Fruit fly (Drosophila melanogaster) whole organism, embryonic: Measurements from ENCODE around the gene CG18766.
A peak's percentile ranks its signal among the peaks of the same experiment; 100 is the strongest.

Experiments used
- Abd-B ChIP-seq: fragments of 200-800 bp; sonication (Bioruptor generic); optimal IDR thresholded peaks from 2 replicates; lab custom pipeline; 2018; ENCODE audit warnings: missing biosample characterization, mild to moderate bottlenecking, missing genetic modification characterization, moderate library complexity
- Asciz ChIP-seq: fragments of 200-800 bp; sonication (Bioruptor generic); optimal IDR thresholded peaks from 2 replicates; lab custom pipeline; 2017; ENCODE audit warnings: missing biosample characterization, mild to moderate bottlenecking, missing genetic modification characterization, missing genetic modification reagents
- BtbVII ChIP-seq: fragments of 200-800 bp; sonication (Bioruptor generic); optimal IDR thresholded peaks from 3 replicates; lab custom pipeline; 2017; ENCODE audit warnings: missing biosample characterization, mild to moderate bottlenecking, missing genetic modification characterization
- CG10321 ChIP-seq: fragments of 200-800 bp; sonication (Bioruptor generic); IDR thresholded peaks from 2 replicates; pipeline ENCODE4 v1.3.6; 2022; ENCODE audit warnings: missing biosample characterization, missing genetic modification characterization
- CG10431 ChIP-seq: fragments of 200-800 bp; sonication (Bioruptor generic); optimal IDR thresholded peaks from 3 replicates; lab custom pipeline; 2018; ENCODE audit warnings: missing biosample characterization, mild to moderate bottlenecking, missing genetic modification characterization
- CG10565 ChIP-seq: fragments of 200-800 bp; sonication (Bioruptor generic); optimal IDR thresholded peaks from 3 replicates; lab custom pipeline; 2016; ENCODE audit warnings: missing biosample characterization, mild to moderate bottlenecking, missing genetic modification characterization
- CG10654 ChIP-seq: fragments of 200-800 bp; sonication (Bioruptor generic); optimal IDR thresholded peaks from 2 replicates; lab custom pipeline; 2016; ENCODE audit warnings: missing biosample characterization, missing genetic modification characterization
- CG11398 ChIP-seq: fragments of 200-800 bp; sonication (Bioruptor generic); optimal IDR thresholded peaks from 2 replicates; lab custom pipeline; 2016; ENCODE audit warnings: missing biosample characterization, missing genetic modification characterization
- CG12942 ChIP-seq: fragments of 200-800 bp; sonication (Bioruptor generic); optimal IDR thresholded peaks from 3 replicates; lab custom pipeline; 2016; ENCODE audit warnings: missing biosample characterization, missing genetic modification characterization
- CG13287 ChIP-seq: fragments of 200-800 bp; sonication (Bioruptor generic); IDR thresholded peaks from 2 replicates; pipeline ENCODE4 v1.3.6; 2022; ENCODE audit warnings: missing biosample characterization, missing genetic modification characterization; ENCODE audit not compliant: partially characterized antibody
- CG13775 ChIP-seq: fragments of 200-800 bp; sonication (Bioruptor generic); optimal IDR thresholded peaks from 3 replicates; lab custom pipeline; 2017; ENCODE audit warnings: missing biosample characterization, mild to moderate bottlenecking, missing genetic modification characterization
- CG14860 ChIP-seq: fragments of 200-800 bp; sonication (Bioruptor generic); IDR thresholded peaks from 3 replicates; pipeline ENCODE4 v1.3.6; 2022; ENCODE audit warnings: missing biosample characterization, missing genetic modification characterization; ENCODE audit not compliant: partially characterized antibody
- CG14965 ChIP-seq: fragments of 200-800 bp; sonication (Bioruptor generic); optimal IDR thresholded peaks from 2 replicates; lab custom pipeline; 2016; ENCODE audit warnings: missing biosample characterization, missing genetic modification characterization, borderline replicate concordance
- CG18011 ChIP-seq: fragments of 200-800 bp; sonication (Bioruptor generic); optimal IDR thresholded peaks from 2 replicates; lab custom pipeline; 2017; ENCODE audit warnings: missing biosample characterization, missing genetic modification characterization, mild to moderate bottlenecking, moderate library complexity, missing genotype
- CG18619 ChIP-seq: fragments of 200-800 bp; sonication (Bioruptor generic); optimal IDR thresholded peaks from 3 replicates; lab custom pipeline; 2017; ENCODE audit warnings: missing biosample characterization, mild to moderate bottlenecking, missing genetic modification characterization
- CG2712 ChIP-seq: fragments of 200-800 bp; optimal IDR thresholded peaks from 3 replicates; lab custom pipeline; 2019; ENCODE audit warnings: missing biosample characterization, mild to moderate bottlenecking, missing genetic modification characterization, moderate library complexity
- CG30020 ChIP-seq: fragments of 200-800 bp; optimal IDR thresholded peaks from 2 replicates; lab custom pipeline; 2019; ENCODE audit warnings: missing biosample characterization, mild to moderate bottlenecking, missing genetic modification characterization, moderate library complexity
- CG34422 ChIP-seq: fragments of 200-800 bp; sonication (Bioruptor generic); IDR thresholded peaks from 3 replicates; pipeline ENCODE4 v1.3.6; 2022; ENCODE audit warnings: missing biosample characterization, missing genetic modification characterization
- CG3726 ChIP-seq: fragments of 200-800 bp; sonication (Bioruptor generic); IDR thresholded peaks from 3 replicates; pipeline ENCODE4, ENCODE4 v1.3.6; 2022; ENCODE audit warnings: missing biosample characterization, missing genetic modification characterization
- CG4360 ChIP-seq: fragments of 200-800 bp; sonication (Bioruptor generic); IDR thresholded peaks from 2 replicates; pipeline ENCODE4 v1.3.6; 2022; ENCODE audit warnings: missing biosample characterization, missing genetic modification characterization
- CG9437 ChIP-seq: fragments of 200-800 bp; sonication (Bioruptor generic); optimal IDR thresholded peaks from 2 replicates; lab custom pipeline; 2018; ENCODE audit warnings: missing biosample characterization, mild to moderate bottlenecking, missing genetic modification characterization
- CHES-1-like ChIP-seq: fragments of 200-800 bp; sonication (Bioruptor generic); optimal IDR thresholded peaks from 2 replicates; lab custom pipeline; 2016; ENCODE audit warnings: missing biosample characterization, missing genetic modification characterization
- Doc2 ChIP-seq: fragments of 200-800 bp; sonication (Bioruptor generic); IDR thresholded peaks from 2 replicates; pipeline ENCODE4 v1.3.6; 2022; ENCODE audit warnings: missing biosample characterization, missing genetic modification characterization
- ERR ChIP-seq: fragments of 200-800 bp; sonication (Bioruptor generic); optimal IDR thresholded peaks from 2 replicates; lab custom pipeline; 2016; ENCODE audit warnings: missing biosample characterization, missing genetic modification characterization
- Mad ChIP-seq: fragments of 200-800 bp; sonication (Bioruptor generic); optimal IDR thresholded peaks from 2 replicates; lab custom pipeline; 2016; ENCODE audit warnings: missing biosample characterization, missing genetic modification characterization
- Mrtf ChIP-seq: fragments of 200-800 bp; sonication (Bioruptor generic); IDR thresholded peaks from 3 replicates; pipeline ENCODE4 v1.3.6; 2022; ENCODE audit warnings: missing biosample characterization, missing genetic modification characterization
- Nf-YB ChIP-seq: fragments of 200-800 bp; sonication (Bioruptor generic); optimal IDR thresholded peaks from 3 replicates; lab custom pipeline; 2019; ENCODE audit warnings: missing biosample characterization, mild to moderate bottlenecking, missing genetic modification characterization, moderate library complexity
- Nf-YC ChIP-seq: fragments of 200-800 bp; optimal IDR thresholded peaks from 3 replicates; lab custom pipeline; 2019; ENCODE audit warnings: missing biosample characterization, mild to moderate bottlenecking, missing genetic modification characterization, moderate library complexity
- NfI ChIP-seq: fragments of 200-800 bp; sonication (Bioruptor generic); optimal IDR thresholded peaks from 3 replicates; lab custom pipeline; 2018; ENCODE audit warnings: missing biosample characterization, mild to moderate bottlenecking, missing genetic modification characterization, moderate library complexity
- ara ChIP-seq: fragments of 200-800 bp; sonication (Bioruptor generic); IDR thresholded peaks from 2 replicates; pipeline ENCODE4 v1.3.6; 2022; ENCODE audit warnings: missing biosample characterization, missing genetic modification characterization
- cato ChIP-seq: fragments of 200-800 bp; sonication (Bioruptor generic); optimal IDR thresholded peaks from 2 replicates; lab custom pipeline; 2016; ENCODE audit warnings: missing biosample characterization, missing genetic modification characterization, borderline replicate concordance
- cwo ChIP-seq: fragments of 200-800 bp; sonication (Bioruptor generic); optimal IDR thresholded peaks from 3 replicates; lab custom pipeline; 2017; ENCODE audit warnings: missing biosample characterization, missing genetic modification characterization, mild to moderate bottlenecking, moderate library complexity, missing genetic modification reagents
- disco-r ChIP-seq: fragments of 200-800 bp; sonication (Bioruptor generic); optimal IDR thresholded peaks from 2 replicates; lab custom pipeline; 2016; ENCODE audit warnings: missing biosample characterization, missing genetic modification characterization
- eyg ChIP-seq: fragments of 200-800 bp; sonication (Bioruptor generic); optimal IDR thresholded peaks from 3 replicates; lab custom pipeline; 2016; ENCODE audit warnings: missing biosample characterization, missing genetic modification characterization
- gcm2 ChIP-seq: fragments of 200-800 bp; sonication (Bioruptor generic); optimal IDR thresholded peaks from 2 replicates; lab custom pipeline; 2016; ENCODE audit warnings: missing biosample characterization, missing genetic modification characterization
- gfzf ChIP-seq: fragments of 200-800 bp; sonication (Bioruptor generic); optimal IDR thresholded peaks from 2 replicates; lab custom pipeline; 2016; ENCODE audit warnings: missing biosample characterization, mild to moderate bottlenecking, missing genetic modification characterization, moderate library complexity
- grn ChIP-seq: fragments of 200-800 bp; sonication (Bioruptor generic); optimal IDR thresholded peaks from 3 replicates; lab custom pipeline; 2017; ENCODE audit warnings: missing biosample characterization, missing genetic modification characterization
- gt ChIP-seq: fragments of 200-800 bp; sonication (Bioruptor generic); IDR thresholded peaks from 2 replicates; pipeline ENCODE4 v1.3.6; 2022; ENCODE audit warnings: missing biosample characterization, missing genetic modification characterization
- kay ChIP-seq: fragments of 200-800 bp; sonication (Bioruptor generic); optimal IDR thresholded peaks from 2 replicates; lab custom pipeline; 2016; ENCODE audit warnings: missing biosample characterization, missing genetic modification characterization
- ken ChIP-seq: fragments of 200-800 bp; sonication (Bioruptor generic); IDR thresholded peaks from 3 replicates; pipeline ENCODE4 v1.3.6; 2022; ENCODE audit warnings: missing biosample characterization, missing genetic modification characterization
- lbe ChIP-seq: fragments of 200-800 bp; sonication (Bioruptor generic); optimal IDR thresholded peaks from 2 replicates; lab custom pipeline; 2016; ENCODE audit warnings: missing biosample characterization, mild to moderate bottlenecking, missing genetic modification characterization
- odd ChIP-seq: fragments of 200-800 bp; sonication (Bioruptor generic); optimal IDR thresholded peaks from 2 replicates; lab custom pipeline; 2017; ENCODE audit warnings: missing biosample characterization, mild to moderate bottlenecking, missing genetic modification characterization
- ranshi ChIP-seq: fragments of 200-800 bp; sonication (Bioruptor generic); IDR thresholded peaks from 2 replicates; pipeline ENCODE4 v1.3.6; 2022; ENCODE audit warnings: missing biosample characterization, missing genetic modification characterization
- ro ChIP-seq: fragments of 200-800 bp; sonication (Bioruptor generic); IDR thresholded peaks from 2 replicates; pipeline ENCODE4 v1.3.6; 2022; ENCODE audit warnings: missing biosample characterization, missing genetic modification characterization
- sd ChIP-seq: fragments of 200-800 bp; sonication (Bioruptor generic); optimal IDR thresholded peaks from 3 replicates; lab custom pipeline; 2018; ENCODE audit warnings: missing biosample characterization, mild to moderate bottlenecking, missing genetic modification characterization, moderate library complexity
- sens ChIP-seq: fragments of 200-800 bp; sonication (Bioruptor generic); peaks from one replicate; lab custom pipeline; 2016; ENCODE audit warnings: missing biosample characterization, missing genetic modification characterization
- tap ChIP-seq: fragments of 200-800 bp; optimal IDR thresholded peaks from 3 replicates; lab custom pipeline; 2019; ENCODE audit warnings: missing biosample characterization, mild to moderate bottlenecking, missing genetic modification characterization, moderate library complexity
- tio ChIP-seq: fragments of 200-800 bp; sonication (Bioruptor generic); optimal IDR thresholded peaks from 2 replicates; lab custom pipeline; 2017; ENCODE audit warnings: missing biosample characterization, missing genetic modification characterization, inconsistent platforms

Gene CG18766

dm6 chr3R:27288202-27289135 lies 43.4 kb upstream of the CG18766 start, which contains the start of the genes bigmax and Hmu (continued):
- TF ChIP-seq CG10565 (peak; percentile 36), odd (peak; percentile 36), cwo (GFP tag; lab: Kevin White, UChicago) (peak; percentile 47), kay (GFP tag; lab: Kevin White, UChicago) (peak; percentile 77), CG4360 (no peak), Abd-B (GFP tag; lab: Kevin White, UChicago) (peak; percentile 75), CG14860 (peak; percentile 81), Mrtf (GFP tag; lab: Robert Waterston, UW) (peak; percentile 73), sens (GFP tag; lab: Kevin White, UChicago) (peak; percentile 94), gt (GFP tag; lab: Robert Waterston, UW) (peak; percentile 45), ranshi (GFP tag; lab: Robert Waterston, UW) (peak; percentile 90), CHES-1-like (peak; percentile 92), CG10654 (GFP tag; lab: Kevin White, UChicago) (peak; percentile 78), CG2712 (tag; lab: Kevin White, UChicago) (peak; percentile 86), gfzf (GFP tag; lab: Kevin White, UChicago) (peak; percentile 96), ken (GFP tag; lab: Robert Waterston, UW) (peak; percentile 85), ro (GFP tag; lab: Robert Waterston, UW) (peak; percentile 53), CG10321 (GFP tag; lab: Robert Waterston, UW) (no peak), CG12942 (GFP tag; lab: Kevin White, UChicago) (peak; percentile 84), tio (GFP tag; lab: Kevin White, UChicago) (no peak), Asciz (peak; percentile 36), disco-r (GFP tag; lab: Kevin White, UChicago) (peak; percentile 61), CG18619 (GFP tag; lab: Kevin White, UChicago) (peak; percentile 73), CG18011 (GFP tag; lab: Kevin White, UChicago) (peak; percentile 54), ERR (GFP tag; lab: Kevin White, UChicago) (peak; percentile 86), CG9437 (GFP tag; lab: Kevin White, UChicago) (peak; percentile 98), Doc2 (peak; percentile 55; the same call in 1 of the 2 replicates), CG13775 (GFP tag; lab: Kevin White, UChicago) (peak; percentile 86), BtbVII (GFP tag; lab: Kevin White, UChicago) (peak; percentile 27), grn (GFP tag; lab: Kevin White, UChicago) (peak; percentile 52), sd (peak; percentile 95), gcm2 (GFP tag; lab: Kevin White, UChicago) (peak; percentile 50), NfI (GFP tag; lab: Kevin White, UChicago) (peak; percentile 79), cato (GFP tag; lab: Kevin White, UChicago) (peak; percentile 4), lbe (GFP tag; lab: Kevin White, UChicago) (peak; percentile 55), ara (GFP tag; lab: Robert Waterston, UW) (peak; percentile 74), CG34422 (GFP tag; lab: Robert Waterston, UW) (peak; percentile 91), CG3726 (GFP tag; lab: Robert Waterston, UW) (peak; percentile 65; the same call in 2 of the 3 replicates), Nf-YC (tag; lab: Kevin White, UChicago) (peak; percentile 70), CG11398 (GFP tag; lab: Kevin White, UChicago) (peak; percentile 31), CG10431 (GFP tag; lab: Kevin White, UChicago) (no peak), CG14965 (GFP tag; lab: Kevin White, UChicago) (peak; percentile 65), eyg (GFP tag; lab: Kevin White, UChicago) (peak; percentile 81), CG13287 (peak; percentile 98), Mad (peak; percentile 85), Nf-YB (peak; percentile 55), CG30020 (peak; percentile 70), tap (peak; percentile 55)
